Fruit fly (Drosophila melanogaster) whole organism, embryonic: ENCODE results near the gene nonC.

Experiments used
- B-H2 ChIP-seq: fragments of 200-800 bp; sonication (Bioruptor generic); optimal IDR thresholded peaks from 2 replicates; lab custom pipeline; 2018; ENCODE audit warnings: missing biosample characterization, mild to moderate bottlenecking, missing genetic modification characterization
- C15 ChIP-seq: fragments of 200-800 bp; sonication (Bioruptor generic); IDR thresholded peaks from 3 replicates; pipeline ENCODE4 v1.3.6; 2022; ENCODE audit warnings: missing biosample characterization, missing genetic modification characterization
- CG10209 ChIP-seq: fragments of 200-800 bp; sonication (Bioruptor generic); optimal IDR thresholded peaks from 3 replicates; lab custom pipeline; 2017; ENCODE audit warnings: missing biosample characterization, mild to moderate bottlenecking, missing genetic modification characterization, missing genetic modification reagents
- CG12155 ChIP-seq: fragments of 200-800 bp; sonication (Bioruptor generic); optimal IDR thresholded peaks from 3 replicates; lab custom pipeline; 2016; ENCODE audit warnings: missing biosample characterization, missing genetic modification characterization
- CG1233 ChIP-seq: fragments of 200-800 bp; sonication (Bioruptor generic); optimal IDR thresholded peaks from 4 replicates; lab custom pipeline; 2018; ENCODE audit warnings: missing biosample characterization, mild to moderate bottlenecking, missing genetic modification characterization
- CG12659 ChIP-seq: fragments of 200-800 bp; sonication (Bioruptor generic); optimal IDR thresholded peaks from 3 replicates; lab custom pipeline; 2017; ENCODE audit warnings: mild to moderate bottlenecking, missing biosample characterization, missing genetic modification reagents, missing genetic modification characterization
- CG12744 ChIP-seq: fragments of 200-800 bp; sonication (Bioruptor generic); optimal IDR thresholded peaks from 2 replicates; lab custom pipeline; 2016; ENCODE audit warnings: missing biosample characterization, missing genetic modification characterization
- CG12769 ChIP-seq: fragments of 200-800 bp; sonication (Bioruptor generic); optimal IDR thresholded peaks from 2 replicates; lab custom pipeline; 2019; ENCODE audit warnings: missing biosample characterization, mild to moderate bottlenecking, missing genetic modification characterization, moderate library complexity
- CG13296 ChIP-seq: fragments of 200-800 bp; sonication (Bioruptor generic); optimal IDR thresholded peaks from 3 replicates; lab custom pipeline; 2018; ENCODE audit warnings: missing biosample characterization, mild to moderate bottlenecking, missing genetic modification characterization
- CG13624 ChIP-seq: fragments of 200-800 bp; sonication (Bioruptor generic); optimal IDR thresholded peaks from 2 replicates; lab custom pipeline; 2016; ENCODE audit warnings: missing biosample characterization, missing genetic modification characterization
- CG14860 ChIP-seq: fragments of 200-800 bp; sonication (Bioruptor generic); IDR thresholded peaks from 3 replicates; pipeline ENCODE4 v1.3.6; 2022; ENCODE audit warnings: missing biosample characterization, missing genetic modification characterization; ENCODE audit not compliant: partially characterized antibody
- CG15011 ChIP-seq: fragments of 200-800 bp; sonication (Bioruptor generic); optimal IDR thresholded peaks from 3 replicates; lab custom pipeline; 2018; ENCODE audit warnings: missing biosample characterization, mild to moderate bottlenecking, missing genetic modification characterization
- CG15514 ChIP-seq: fragments of 200-800 bp; sonication (Bioruptor generic); optimal IDR thresholded peaks from 3 replicates; lab custom pipeline; 2017; ENCODE audit warnings: missing biosample characterization, missing genetic modification characterization, mild to moderate bottlenecking, moderate library complexity, missing genetic modification reagents
- CG16779 ChIP-seq: fragments of 200-800 bp; sonication (Bioruptor generic); IDR thresholded peaks from 2 replicates; pipeline ENCODE4 v1.3.6; 2022; ENCODE audit warnings: missing biosample characterization, missing genetic modification characterization
- CG16815 ChIP-seq: fragments of 200-800 bp; sonication (Bioruptor generic); optimal IDR thresholded peaks from 3 replicates; lab custom pipeline; 2017; ENCODE audit warnings: missing biosample characterization, mild to moderate bottlenecking, missing genetic modification characterization
- CG17328 ChIP-seq: fragments of 200-800 bp; sonication (Bioruptor generic); IDR thresholded peaks from 2 replicates; pipeline ENCODE4 v1.3.6; 2022; ENCODE audit warnings: missing biosample characterization, missing genetic modification characterization
- CG18599 ChIP-seq: fragments of 200-800 bp; sonication (Bioruptor generic); optimal IDR thresholded peaks from 3 replicates; lab custom pipeline; 2017; ENCODE audit warnings: missing biosample characterization, missing genetic modification characterization, mild to moderate bottlenecking, moderate library complexity, missing genetic modification reagents
- CG32772 ChIP-seq: fragments of 200-800 bp; sonication (Bioruptor generic); IDR thresholded peaks from 2 replicates; pipeline ENCODE4 v1.3.6; 2022; ENCODE audit warnings: missing biosample characterization, missing genetic modification characterization
- CG42726 ChIP-seq: fragments of 200-800 bp; sonication (Bioruptor generic); IDR thresholded peaks from 2 replicates; pipeline ENCODE4 v1.3.6; 2022; ENCODE audit warnings: missing biosample characterization, missing genetic modification characterization; ENCODE audit not compliant: partially characterized antibody
- CG4404 ChIP-seq: fragments of 200-800 bp; sonication (Bioruptor generic); IDR thresholded peaks from 2 replicates; pipeline ENCODE4 v1.3.6; 2022; ENCODE audit warnings: missing biosample characterization, missing genetic modification characterization
- CG4820 ChIP-seq: fragments of 200-800 bp; sonication (Bioruptor generic); optimal IDR thresholded peaks from 3 replicates; lab custom pipeline; 2016; ENCODE audit warnings: missing biosample characterization, missing genetic modification characterization
- CG5245 ChIP-seq: fragments of 200-800 bp; sonication (Bioruptor generic); optimal IDR thresholded peaks from 3 replicates; lab custom pipeline; 2016; ENCODE audit warnings: missing biosample characterization, missing genetic modification characterization
- CG8359 ChIP-seq: fragments of 200-800 bp; sonication (Bioruptor generic); optimal IDR thresholded peaks from 2 replicates; lab custom pipeline; 2017; ENCODE audit warnings: missing biosample characterization, mild to moderate bottlenecking, missing genetic modification characterization, borderline replicate concordance
- CG8765 ChIP-seq: fragments of 200-800 bp; sonication (Bioruptor generic); IDR thresholded peaks from 2 replicates; pipeline ENCODE4 v1.3.6; 2022; ENCODE audit warnings: missing biosample characterization, missing genetic modification characterization
- CG9817 ChIP-seq: fragments of 200-800 bp; sonication (Bioruptor generic); optimal IDR thresholded peaks from 2 replicates; lab custom pipeline; 2018; ENCODE audit warnings: missing biosample characterization, mild to moderate bottlenecking, missing genetic modification characterization, moderate library complexity
- CTCF ChIP-seq: fragments of 200-800 bp; sonication (Bioruptor generic); optimal IDR thresholded peaks from 2 replicates; lab custom pipeline; 2017; ENCODE audit warnings: missing biosample characterization, mild to moderate bottlenecking, missing genetic modification characterization, moderate library complexity
- Gug ChIP-seq: fragments of 200-800 bp; sonication (Bioruptor generic); IDR thresholded peaks from 4 replicates; pipeline ENCODE4 v1.3.6; 2022; ENCODE audit warnings: missing biosample characterization, missing genetic modification characterization
- HHEX ChIP-seq: fragments of 200-800 bp; sonication (Bioruptor generic); optimal IDR thresholded peaks from 3 replicates; lab custom pipeline; 2017; ENCODE audit warnings: missing biosample characterization, mild to moderate bottlenecking, missing genetic modification characterization, missing genetic modification reagents
- Hmr ChIP-seq: fragments of 200-800 bp; sonication (Bioruptor generic); optimal IDR thresholded peaks from 3 replicates; lab custom pipeline; 2017; ENCODE audit warnings: mild to moderate bottlenecking, missing biosample characterization, missing genetic modification reagents, missing genetic modification characterization
- Jarid2 ChIP-seq: fragments of 200-800 bp; sonication (Bioruptor generic); optimal IDR thresholded peaks from 3 replicates; lab custom pipeline; 2017; ENCODE audit warnings: mild to moderate bottlenecking, missing biosample characterization, missing genetic modification reagents, missing genetic modification characterization
- Max ChIP-seq: fragments of 200-800 bp; sonication (Bioruptor generic); optimal IDR thresholded peaks from 2 replicates; lab custom pipeline; 2016; ENCODE audit warnings: missing biosample characterization, mild to moderate bottlenecking, missing genetic modification characterization
- Myb ChIP-seq: fragments of 200-800 bp; sonication (Bioruptor generic); optimal IDR thresholded peaks from 2 replicates; lab custom pipeline; 2016; ENCODE audit warnings: missing biosample characterization, missing genetic modification characterization
- Nf-YA ChIP-seq: fragments of 200-800 bp; sonication (Bioruptor generic); IDR thresholded peaks from 2 replicates; pipeline ENCODE4 v1.3.6; 2022; ENCODE audit warnings: missing biosample characterization, missing genetic modification characterization
- Spps ChIP-seq: fragments of 200-800 bp; sonication (Bioruptor generic); optimal IDR thresholded peaks from 2 replicates; lab custom pipeline; 2018; ENCODE audit warnings: missing biosample characterization, mild to moderate bottlenecking, missing genetic modification characterization
- Tbp ChIP-seq: fragments of >200 bp; optimal IDR thresholded peaks from 2 replicates; lab custom pipeline; 2018; ENCODE audit warnings: missing biosample characterization, missing genetic modification characterization
- Xbp1 ChIP-seq: fragments of 200-800 bp; sonication (Bioruptor generic); optimal IDR thresholded peaks from 3 replicates; lab custom pipeline; 2016; ENCODE audit warnings: missing biosample characterization, mild to moderate bottlenecking, missing genetic modification characterization
- bsh ChIP-seq, 2 experiments: fragments of 200-800 bp; sonication (Bioruptor generic); optimal IDR thresholded peaks; 2 replicates each; lab custom pipeline; 2017 to 2018; ENCODE audit warnings: mild to moderate bottlenecking in 2 of 2, missing biosample characterization in 2 of 2, missing genetic modification characterization in 2 of 2, moderate library complexity in 1 of 2
- chm ChIP-seq: fragments of 200-800 bp; sonication (Bioruptor generic); IDR thresholded peaks from 2 replicates; pipeline ENCODE4 v1.3.6; 2022; ENCODE audit warnings: missing biosample characterization, missing genetic modification characterization
- croc ChIP-seq: fragments of 200-800 bp; sonication (Bioruptor generic); conservative IDR thresholded peaks from 3 replicates; pipeline ENCODE4 v1.3.6; 2022; ENCODE audit warnings: missing biosample characterization, missing genetic modification characterization
- cwo ChIP-seq: fragments of 200-800 bp; sonication (Bioruptor generic); optimal IDR thresholded peaks from 3 replicates; lab custom pipeline; 2017; ENCODE audit warnings: missing biosample characterization, missing genetic modification characterization, mild to moderate bottlenecking, moderate library complexity, missing genetic modification reagents
- dan ChIP-seq: fragments of 200-800 bp; sonication (Bioruptor generic); IDR thresholded peaks from 2 replicates; pipeline ENCODE4 v1.3.6; 2022; ENCODE audit warnings: missing biosample characterization, missing genetic modification characterization
- dati ChIP-seq: fragments of 200-800 bp; sonication (Bioruptor generic); IDR thresholded peaks from 2 replicates; pipeline ENCODE4 v1.3.6; 2022; ENCODE audit warnings: missing biosample characterization, missing genetic modification characterization
- ewg ChIP-seq: fragments of 200-800 bp; sonication (Bioruptor generic); optimal IDR thresholded peaks from 3 replicates; lab custom pipeline; 2017; ENCODE audit warnings: mild to moderate bottlenecking, missing biosample characterization, missing genetic modification reagents, missing genetic modification characterization
- grn ChIP-seq: fragments of 200-800 bp; sonication (Bioruptor generic); optimal IDR thresholded peaks from 3 replicates; lab custom pipeline; 2017; ENCODE audit warnings: missing biosample characterization, missing genetic modification characterization
- jigr1 ChIP-seq: fragments of 200-800 bp; sonication (Bioruptor generic); IDR thresholded peaks from 3 replicates; pipeline ENCODE4 v1.3.6; 2022; ENCODE audit warnings: missing biosample characterization, missing genetic modification characterization
- lab ChIP-seq: fragments of 200-800 bp; sonication (Bioruptor generic); optimal IDR thresholded peaks from 3 replicates; lab custom pipeline; 2017; ENCODE audit warnings: missing biosample characterization, missing genetic modification characterization, mild to moderate bottlenecking, moderate library complexity, missing genetic modification reagents
- lmd ChIP-seq: fragments of 200-800 bp; sonication (Bioruptor generic); IDR thresholded peaks from 2 replicates; pipeline ENCODE4 v1.3.6; 2022; ENCODE audit warnings: missing biosample characterization, missing genetic modification characterization
- luna ChIP-seq: fragments of 200-800 bp; sonication (Bioruptor generic); optimal IDR thresholded peaks from 2 replicates; lab custom pipeline; 2016; ENCODE audit warnings: missing biosample characterization, missing genetic modification characterization
- sim ChIP-seq: fragments of 200-800 bp; sonication (Bioruptor generic); IDR thresholded peaks from 2 replicates; pipeline ENCODE4 v1.3.6; 2022; ENCODE audit warnings: missing biosample characterization, missing genetic modification characterization
- stwl ChIP-seq: fragments of 200-800 bp; sonication (Bioruptor generic); optimal IDR thresholded peaks from 3 replicates; lab custom pipeline; 2018; ENCODE audit warnings: missing biosample characterization, mild to moderate bottlenecking, missing genetic modification characterization, moderate library complexity

nonC gene

dm6 chrX:6793390-6793789 is 30.9 kb upstream of the nonC start (continued):
- TF ChIP-seq CTCF, result no peak
- 0 out of 2 replicates have a peak, but pooled peaks have one; percentile 15 for TF ChIP-seq Nf-YA
- peak; percentile 69; the same call in 2 of the 4 replicates for TF ChIP-seq Gug (GFP tag; lab: Robert Waterston, UW)
- TF ChIP-seq CG16779 (GFP tag; lab: Robert Waterston, UW), result peak; percentile 37; the same call in 1 of the 2 replicates
- TF ChIP-seq CG15011, result peak; percentile 44
- TF ChIP-seq Xbp1 (GFP tag; lab: Kevin White, UChicago), result peak; percentile 77
- TF ChIP-seq ewg (GFP tag; lab: Kevin White, UChicago), result peak; percentile 17
- peak; percentile 42 for TF ChIP-seq CG5245
- TF ChIP-seq dati (GFP tag; lab: Robert Waterston, UW), result peak; percentile 31; the same call in 1 of the 2 replicates
- peak; percentile 60; the same call in 2 of the 3 replicates for TF ChIP-seq jigr1 (GFP tag; lab: Robert Waterston, UW)
- peak; percentile 67 for TF ChIP-seq CG13296 (GFP tag; lab: Kevin White, UChicago)
- peak; percentile 59 for TF ChIP-seq CG10209 (GFP tag; lab: Kevin White, UChicago)
- peak; percentile 42 for TF ChIP-seq CG1233 (GFP tag; lab: Kevin White, UChicago)
- TF ChIP-seq lab (GFP tag; lab: Kevin White, UChicago), result peak; percentile 78
- TF ChIP-seq Jarid2, result peak; percentile 7
- peak; percentile 46 for TF ChIP-seq CG4820 (GFP tag; lab: Kevin White, UChicago)
- peak; percentile 71 for TF ChIP-seq Hmr (GFP tag; lab: Kevin White, UChicago)
- peak; percentile 64 for TF ChIP-seq CG12659 (GFP tag; lab: Kevin White, UChicago)
- TF ChIP-seq CG14860 (GFP tag; lab: Robert Waterston, UW), result no peak
- peak; percentile 55 for TF ChIP-seq CG15514 (GFP tag; lab: Kevin White, UChicago)
- TF ChIP-seq CG8359 (GFP tag; lab: Kevin White, UChicago), result no peak
- peak; percentile 76 for TF ChIP-seq CG18599 (GFP tag; lab: Kevin White, UChicago)
- TF ChIP-seq cwo (GFP tag; lab: Kevin White, UChicago), result peak; percentile 45
- TF ChIP-seq CG4404 (GFP tag; lab: Robert Waterston, UW), result no peak
- TF ChIP-seq dan (GFP tag; lab: Robert Waterston, UW), result no peak
- TF ChIP-seq lmd (GFP tag; lab: Robert Waterston, UW), result peak; percentile 82
- TF ChIP-seq HHEX (GFP tag; lab: Kevin White, UChicago), result peak; percentile 67
- 0 out of 2 replicates have a peak, but pooled peaks have one; percentile 24 for TF ChIP-seq CG8765 (GFP tag; lab: Robert Waterston, UW)
- TF ChIP-seq Max (GFP tag; lab: Kevin White, UChicago), result peak; percentile 39
- peak; percentile 38; the same call in 1 of the 3 replicates for TF ChIP-seq C15 (GFP tag; lab: Robert Waterston, UW)
- TF ChIP-seq grn (GFP tag; lab: Kevin White, UChicago), result peak; percentile 67
- TF ChIP-seq CG13624, result peak; percentile 64
- TF ChIP-seq CG12744, result peak; percentile 68
- TF ChIP-seq bsh (GFP tag; optimal IDR thresholded peaks at IDR 0.05; lab: Kevin White, UChicago), result peak; percentile 37 to 53
- TF ChIP-seq luna (GFP tag; lab: Kevin White, UChicago), result peak; percentile 7
- peak; percentile 59; the same call in 1 of the 2 replicates for TF ChIP-seq chm (GFP tag; lab: Robert Waterston, UW)
- peak; percentile 59 for TF ChIP-seq CG32772 (GFP tag; lab: Robert Waterston, UW)
- TF ChIP-seq CG16815, result no peak
- peak; percentile 77 for TF ChIP-seq CG9817 (tag; lab: Kevin White, UChicago)
- TF ChIP-seq CG12769 (tag; lab: Kevin White, UChicago), result peak; percentile 91
- no peak for TF ChIP-seq CG42726
- no peak for TF ChIP-seq stwl (tag; lab: Kevin White, UChicago)
- TF ChIP-seq croc, result peak; percentile 41; the same call in 1 of the 3 replicates
- no peak for TF ChIP-seq B-H2 (GFP tag; lab: Kevin White, UChicago)
- no peak for TF ChIP-seq Tbp (GFP tag; lab: Kevin White, UChicago)
- TF ChIP-seq sim, result no peak
- peak; percentile 68 for TF ChIP-seq CG17328 (GFP tag; lab: Robert Waterston, UW)
- no peak for TF ChIP-seq Spps
- TF ChIP-seq Myb, result peak; percentile 61
- TF ChIP-seq CG12155 (GFP tag; lab: Kevin White, UChicago), result peak; percentile 75
